Fruit fly (Drosophila melanogaster) whole organism, wandering third instar larva: Measurements from ENCODE around the gene Gr93d.

Source experiments
- Abd-B ChIP-seq: fragments of >200 bp; optimal IDR thresholded peaks from 2 replicates; lab custom pipeline; 2017; ENCODE audit warnings: missing biosample characterization, missing genetic modification characterization
- CrebA ChIP-seq: fragments of 200-800 bp; sonication (Bioruptor generic); optimal IDR thresholded peaks from 2 replicates; lab custom pipeline; 2016; ENCODE audit warnings: missing biosample characterization, mild to moderate bottlenecking, missing genetic modification characterization, borderline replicate concordance
- Dif ChIP-seq: fragments of 200-275, 200-300 bp; sonication (Bioruptor generic); optimal IDR thresholded peaks from 2 replicates; lab custom pipeline; 2018; ENCODE audit warnings: missing biosample characterization, missing genetic modification characterization; ENCODE audit not compliant: partially characterized antibody
- GATAd ChIP-seq: sonication (Bioruptor generic); optimal IDR thresholded peaks from 2 replicates; lab custom pipeline; 2016; ENCODE audit warnings: missing biosample characterization, missing genetic modification characterization
- HLH106 ChIP-seq: fragments of 200-800 bp; optimal IDR thresholded peaks from 3 replicates; lab custom pipeline; 2019; ENCODE audit warnings: missing biosample characterization, mild to moderate bottlenecking, missing genetic modification characterization, moderate library complexity
- Hnf4 ChIP-seq: fragments of 200-800 bp; sonication (Bioruptor generic); optimal IDR thresholded peaks from 2 replicates; lab custom pipeline; 2016; ENCODE audit warnings: missing biosample characterization, mild to moderate bottlenecking, missing genetic modification characterization
- Hr78 ChIP-seq: fragments of >200 bp; optimal IDR thresholded peaks from 2 replicates; lab custom pipeline; 2017; ENCODE audit warnings: missing biosample characterization, missing genetic modification characterization
- Jra ChIP-seq: sonication (Bioruptor generic); optimal IDR thresholded peaks from 2 replicates; lab custom pipeline; 2016; ENCODE audit warnings: missing biosample characterization, missing genetic modification characterization
- N ChIP-seq: fragments of >200 bp; optimal IDR thresholded peaks from 2 replicates; lab custom pipeline; 2018; ENCODE audit warnings: missing biosample characterization, missing external identifiers, missing genetic modification characterization
- OdsH ChIP-seq: fragments of 200-800 bp; sonication (Bioruptor generic); optimal IDR thresholded peaks from 2 replicates; lab custom pipeline; 2016; ENCODE audit warnings: missing biosample characterization, mild to moderate bottlenecking, missing genetic modification characterization
- Rel ChIP-seq, 2 experiments: fragments of 200-800 bp; sonication (Bioruptor generic) in 1 of 2; optimal IDR thresholded peaks; 2 replicates in 1 of 2; 3 replicates in 1 of 2; lab custom pipeline; 2016 to 2019; ENCODE audit warnings: mild to moderate bottlenecking in 2 of 2, missing biosample characterization in 2 of 2, missing genetic modification characterization in 2 of 2, moderate library complexity in 1 of 2
- Sp1 ChIP-seq: fragments of 200-800 bp; sonication (Bioruptor generic); optimal IDR thresholded peaks from 3 replicates; lab custom pipeline; 2019; ENCODE audit warnings: missing biosample characterization, mild to moderate bottlenecking, missing genetic modification characterization, moderate library complexity
- Vsx2 ChIP-seq: fragments of 200-300, 225-300 bp; sonication (Bioruptor generic); optimal IDR thresholded peaks from 2 replicates; lab custom pipeline; 2018; ENCODE audit warnings: missing biosample characterization, missing genetic modification characterization; ENCODE audit not compliant: partially characterized antibody
- br ChIP-seq: fragments of 200-800 bp; sonication (Bioruptor generic); optimal IDR thresholded peaks from 2 replicates; lab custom pipeline; 2016; ENCODE audit warnings: missing biosample characterization, missing genetic modification characterization
- brk ChIP-seq: fragments of 200-800 bp; sonication (Bioruptor generic); optimal IDR thresholded peaks from 2 replicates; lab custom pipeline; 2016; ENCODE audit warnings: missing biosample characterization, mild to moderate bottlenecking, missing genetic modification characterization
- dmrt93B ChIP-seq: fragments of 200-800 bp; sonication (Bioruptor generic); optimal IDR thresholded peaks from 2 replicates; lab custom pipeline; 2018; ENCODE audit warnings: missing biosample characterization, mild to moderate bottlenecking, missing genetic modification characterization
- fru ChIP-seq: fragments of 200-800 bp; sonication (Bioruptor generic); optimal IDR thresholded peaks from 3 replicates; lab custom pipeline; 2016; ENCODE audit warnings: missing biosample characterization, mild to moderate bottlenecking, missing genetic modification characterization
- h ChIP-seq: fragments of 200-800 bp; sonication (Bioruptor generic); optimal IDR thresholded peaks from 3 replicates; lab custom pipeline; 2016; ENCODE audit warnings: missing biosample characterization, mild to moderate bottlenecking, missing genetic modification characterization
- jim ChIP-seq: fragments of 175-275, 200-325 bp; sonication (Bioruptor generic); optimal IDR thresholded peaks from 2 replicates; lab custom pipeline; 2016; ENCODE audit warnings: missing biosample characterization, mild to moderate bottlenecking, missing genetic modification characterization
- lola ChIP-seq: fragments of >200 bp; optimal IDR thresholded peaks from 2 replicates; lab custom pipeline; 2017; ENCODE audit warnings: missing biosample characterization, missing genetic modification characterization
- psq ChIP-seq: fragments of 200-800 bp; sonication (Bioruptor generic); optimal IDR thresholded peaks from 3 replicates; lab custom pipeline; 2017; ENCODE audit warnings: missing biosample characterization, mild to moderate bottlenecking, missing genetic modification characterization, moderate library complexity
- rgr ChIP-seq: fragments of 200-800 bp; sonication (Bioruptor generic); optimal IDR thresholded peaks from 3 replicates; lab custom pipeline; 2016; ENCODE audit warnings: missing biosample characterization, mild to moderate bottlenecking, missing genetic modification characterization
- sage ChIP-seq: fragments of 200-800 bp; sonication (Bioruptor generic); optimal IDR thresholded peaks from 2 replicates; lab custom pipeline; 2016; ENCODE audit warnings: missing biosample characterization, mild to moderate bottlenecking, missing genetic modification characterization
- woc ChIP-seq: sonication (Bioruptor generic); optimal IDR thresholded peaks from 2 replicates; lab custom pipeline; 2016; ENCODE audit warnings: missing biosample characterization, mild to moderate bottlenecking, missing genetic modification characterization

Gene Gr93d

dm6 chr3R:21870158-21870971 lies 23.9 kb upstream of the Gr93d start, which contains the start of gene CG31431 (continued):
- TF ChIP-seq woc (GFP tag; lab: Kevin White, UChicago) (peak; percentile 60), brk (GFP tag; lab: Kevin White, UChicago) (no peak), lola (GFP tag; lab: Kevin White, UChicago) (no peak), fru (GFP tag; lab: Kevin White, UChicago) (peak; percentile 87)

DNA sequence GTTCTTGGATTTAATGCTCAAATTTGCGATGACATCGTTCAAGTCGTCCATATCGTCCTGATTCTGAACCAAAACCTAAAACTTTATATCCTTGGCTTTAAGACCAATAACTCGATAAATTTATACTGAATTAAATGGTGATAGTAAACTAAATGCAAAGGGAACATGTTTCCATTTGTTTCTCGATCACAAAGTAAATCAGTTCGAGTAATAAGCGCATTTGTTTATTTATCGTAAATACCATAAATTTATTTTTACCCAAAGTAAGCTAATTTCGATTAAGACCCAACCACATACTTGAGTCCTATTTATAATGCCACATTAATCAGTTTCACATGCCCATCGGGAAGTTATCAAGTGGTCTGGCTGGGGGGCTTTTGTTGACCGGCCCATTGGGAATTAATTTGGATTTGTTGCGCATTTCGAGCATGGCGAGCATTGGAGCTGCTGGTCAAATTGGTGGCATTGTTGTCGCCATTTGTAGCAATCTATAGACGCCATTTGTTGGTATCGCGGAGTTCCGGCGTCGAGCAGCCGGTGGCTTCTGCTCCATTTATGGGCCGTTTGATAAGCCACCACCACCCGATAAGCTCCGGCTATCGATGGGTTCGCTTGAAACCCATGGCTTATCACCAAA lies 23.1 kb upstream of the Gr93d start, which contains the start of gene CG31174:
TSS of gene CG31174 (minus strand) at position 51 of the 637 bp plus-strand sequence.
- TF ChIP-seq Hr78 (GFP tag; lab: Kevin White, UChicago) = no peak
- TF ChIP-seq Rel (GFP tag; optimal IDR thresholded peaks at IDR 0.05; lab: Kevin White, UChicago) = no peak
- peak; percentile 83 for TF ChIP-seq Rel (tag; optimal IDR thresholded peaks at IDR 0.05; lab: Kevin White, UChicago)
- TF ChIP-seq, all 38 proteins: peak for 1

DNA sequence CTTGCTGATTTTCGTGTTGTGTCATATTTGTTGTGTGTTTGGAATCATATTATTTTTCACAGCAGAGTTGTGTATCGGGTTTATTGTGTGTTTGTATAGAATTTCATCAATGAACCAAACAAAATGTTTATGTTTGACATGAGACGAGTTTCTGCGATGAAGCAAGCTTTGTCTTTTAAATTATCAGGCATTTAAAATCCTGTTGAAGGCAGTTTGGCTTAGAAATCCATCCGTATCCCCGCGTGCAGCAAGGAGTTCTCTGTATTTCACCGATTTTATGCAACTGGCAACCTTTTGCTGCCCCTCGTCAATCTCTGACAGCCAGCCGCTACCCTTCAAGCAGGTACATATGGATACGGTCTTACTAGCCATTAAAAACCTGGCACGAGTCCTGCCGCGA lies 21.4 kb upstream of the Gr93d start, which contains the start of the genes CG6569 and Cby:
TSS of gene CG6569 (minus strand) at position 101 of the 400 bp plus-strand sequence.
TSS of gene Cby (plus strand) at position 185 of the 400 bp plus-strand sequence.
- TF ChIP-seq rgr (GFP tag; lab: Kevin White, UChicago) (no peak), Hnf4 (GFP tag; lab: Kevin White, UChicago) (no peak), N (GFP tag; lab: Kevin White, UChicago) (no peak), brk (GFP tag; lab: Kevin White, UChicago) (no peak), psq (GFP tag; lab: Kevin White, UChicago) (no peak), Sp1 (GFP tag; lab: Kevin White, UChicago) (no peak), Vsx2 (GFP tag; lab: Kevin White, UChicago) (no peak), h (GFP tag; lab: Kevin White, UChicago) (no peak), CrebA (no peak), Dif (GFP tag; lab: Kevin White, UChicago) (no peak), dmrt93B (GFP tag; lab: Kevin White, UChicago) (no peak), lola (GFP tag; lab: Kevin White, UChicago) (no peak)
- TF ChIP-seq, all 38 proteins: peak for 0

DNA sequence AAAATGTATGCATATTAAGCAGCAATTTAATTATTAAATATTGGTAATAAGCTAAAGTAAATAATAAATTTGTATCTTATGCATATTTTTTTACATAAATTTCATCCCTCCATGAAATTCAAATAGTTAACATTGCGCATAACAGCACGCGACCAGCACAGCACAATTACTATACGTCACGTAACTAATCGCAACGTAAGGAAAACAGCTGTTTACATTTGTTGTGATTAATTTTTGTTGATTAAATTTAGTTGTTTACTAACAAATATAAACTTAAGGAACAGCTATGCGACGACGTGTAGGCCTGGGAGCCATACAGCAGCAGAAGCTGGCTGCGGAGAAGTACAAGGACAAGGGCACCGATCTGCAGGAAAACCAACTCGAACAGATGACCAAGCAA lies 18.5 kb upstream of the Gr93d start, which contains the start of gene lsn:
TSS of gene lsn (plus strand) at position 177 of the 400 bp plus-strand sequence.
- TF ChIP-seq GATAd (no peak), brk (GFP tag; lab: Kevin White, UChicago) (peak; percentile 41), CrebA (peak; percentile 2), HLH106 (tag; lab: Kevin White, UChicago) (no peak), rgr (GFP tag; lab: Kevin White, UChicago) (no peak), Dif (GFP tag; lab: Kevin White, UChicago) (no peak), sage (peak; percentile 12), Abd-B (GFP tag; lab: Kevin White, UChicago) (no peak)

dm6 chr3R:21864484-21864883 lies 18.0 kb upstream of the Gr93d start:
- TF ChIP-seq Hr78 (GFP tag; lab: Kevin White, UChicago) (no peak), dmrt93B (GFP tag; lab: Kevin White, UChicago) (no peak), Jra (GFP tag; lab: Kevin White, UChicago) (no peak), OdsH (GFP tag; lab: Kevin White, UChicago) (no peak), Abd-B (GFP tag; lab: Kevin White, UChicago) (no peak), jim (no peak)

- TF ChIP-seq HLH106 (tag; lab: Kevin White, UChicago) = no peak
- no peak for TF ChIP-seq dmrt93B (GFP tag; lab: Kevin White, UChicago)
- TF ChIP-seq brk (GFP tag; lab: Kevin White, UChicago) = no peak
- no peak for TF ChIP-seq Rel (GFP tag; optimal IDR thresholded peaks at IDR 0.05; lab: Kevin White, UChicago)
- peak; percentile 12 for TF ChIP-seq Rel (tag; optimal IDR thresholded peaks at IDR 0.05; lab: Kevin White, UChicago)
- no peak for TF ChIP-seq CrebA
- TF ChIP-seq br (GFP tag; lab: Kevin White, UChicago) = no peak
These were observed 17.4 kb upstream of the Gr93d start for dm6 chr3R:21863817-21864384.
